Worm (Caenorhabditis elegans) whole organism, late embryonic: Measurements from ENCODE around the gene T08G3.6.

ENCODE experiments used
- C08G9.2 ChIP-seq: sonication (generic microtip); optimal IDR thresholded peaks from 2 replicates; lab custom pipeline; 2016; ENCODE audit warnings: mild to moderate bottlenecking, missing genetic modification characterization, moderate library complexity, missing compliant biosample characterization
- K02D7.2 ChIP-seq: sonication (generic microtip); optimal IDR thresholded peaks from 2 replicates; lab custom pipeline; 2017; ENCODE audit warnings: mild to moderate bottlenecking, missing genetic modification characterization, missing compliant biosample characterization
- T23F11.4 ChIP-seq: fragments of 200-800 bp; sonication (Bioruptor generic); optimal IDR thresholded peaks from 2 replicates; lab custom pipeline; 2018; ENCODE audit warnings: mild to moderate bottlenecking, missing genetic modification characterization, missing compliant biosample characterization
- ahr-1 ChIP-seq: sonication (generic microtip); optimal IDR thresholded peaks from 2 replicates; lab custom pipeline; 2016; ENCODE audit warnings: missing genetic modification characterization, missing compliant biosample characterization
- ama-1 ChIP-seq: fragments of 150-350 bp; optimal IDR thresholded peaks from 2 replicates; lab custom pipeline; 2014
- ceh-18 ChIP-seq: sonication (generic microtip); optimal IDR thresholded peaks from 2 replicates; lab custom pipeline; 2016; ENCODE audit warnings: missing genetic modification characterization, missing compliant biosample characterization
- ceh-19 ChIP-seq: fragments of 200-800 bp; sonication (Bioruptor generic); optimal IDR thresholded peaks from 2 replicates; lab custom pipeline; 2018; ENCODE audit warnings: mild to moderate bottlenecking, missing genetic modification characterization, missing compliant biosample characterization
- ceh-22 ChIP-seq: sonication (generic microtip); optimal IDR thresholded peaks from 2 replicates; lab custom pipeline; 2017; ENCODE audit warnings: missing biosample characterization, missing genetic modification characterization
- ceh-24 ChIP-seq: sonication (generic microtip); optimal IDR thresholded peaks from 2 replicates; lab custom pipeline; 2016; ENCODE audit warnings: mild to moderate bottlenecking, missing genetic modification characterization, missing compliant biosample characterization
- ceh-31 ChIP-seq: sonication (generic microtip); optimal IDR thresholded peaks from 2 replicates; lab custom pipeline; 2016; ENCODE audit warnings: missing genetic modification characterization, missing compliant biosample characterization
- ceh-34 ChIP-seq: sonication (generic microtip); optimal IDR thresholded peaks from 2 replicates; lab custom pipeline; 2016; ENCODE audit warnings: mild to moderate bottlenecking, missing genetic modification characterization, missing compliant biosample characterization
- ceh-45 ChIP-seq: fragments of 200-800 bp; sonication (Bioruptor generic); IDR thresholded peaks from 2 replicates; pipeline ENCODE4 v1.3.6; 2022; ENCODE audit warnings: missing genetic modification reagents, missing genetic modification characterization, missing compliant biosample characterization
- ceh-48 ChIP-seq: sonication (generic microtip); optimal IDR thresholded peaks from 2 replicates; lab custom pipeline; 2016; ENCODE audit warnings: missing genetic modification characterization, inconsistent platforms, missing compliant biosample characterization
- ceh-6 ChIP-seq: fragments of 200-800 bp; sonication (Bioruptor generic); optimal IDR thresholded peaks from 2 replicates; lab custom pipeline; 2018; ENCODE audit warnings: mild to moderate bottlenecking, missing genetic modification characterization, missing compliant biosample characterization
- dmd-4 ChIP-seq: sonication (generic microtip); optimal IDR thresholded peaks from 2 replicates; lab custom pipeline; 2016; ENCODE audit warnings: borderline replicate concordance, missing genetic modification characterization, missing compliant biosample characterization
- dve-1 ChIP-seq: sonication (generic microtip); optimal IDR thresholded peaks from 2 replicates; lab custom pipeline; 2017; ENCODE audit warnings: antibody characterized with exemption, mild to moderate bottlenecking, missing genetic modification characterization, missing compliant biosample characterization
- elt-4 ChIP-seq: sonication (generic microtip); optimal IDR thresholded peaks from 2 replicates; lab custom pipeline; 2016; ENCODE audit warnings: missing genetic modification characterization, missing compliant biosample characterization
- gmeb-2 ChIP-seq: sonication (generic microtip); optimal IDR thresholded peaks from 2 replicates; lab custom pipeline; 2016; ENCODE audit warnings: missing genetic modification characterization, inconsistent platforms, missing compliant biosample characterization
- hlh-13 ChIP-seq: fragments of 200-800 bp; sonication (Bioruptor generic); optimal IDR thresholded peaks from 2 replicates; lab custom pipeline; 2018; ENCODE audit warnings: mild to moderate bottlenecking, missing genetic modification characterization, missing compliant biosample characterization
- hlh-30 ChIP-seq: sonication (generic microtip); optimal IDR thresholded peaks from 2 replicates; lab custom pipeline; 2017; ENCODE audit warnings: antibody characterized with exemption, missing genetic modification characterization, missing compliant biosample characterization; ENCODE audit not compliant: insufficient read depth
- hlh-8 ChIP-seq: sonication (generic microtip); optimal IDR thresholded peaks from 2 replicates; lab custom pipeline; 2016; ENCODE audit warnings: missing genotype, missing genetic modification characterization, missing compliant biosample characterization
- lim-6 ChIP-seq: sonication (generic microtip); optimal IDR thresholded peaks from 2 replicates; lab custom pipeline; 2016; ENCODE audit warnings: missing genetic modification characterization, missing compliant biosample characterization
- nfya-1 ChIP-seq: sonication (generic microtip); optimal IDR thresholded peaks from 2 replicates; lab custom pipeline; 2017; ENCODE audit warnings: missing genetic modification characterization, mild to moderate bottlenecking, missing compliant biosample characterization, antibody characterized with exemption, moderate library complexity
- odd-2 ChIP-seq: sonication (generic microtip); optimal IDR thresholded peaks from 2 replicates; lab custom pipeline; 2017; ENCODE audit warnings: antibody characterized with exemption, mild to moderate bottlenecking, missing genetic modification characterization, missing compliant biosample characterization
- pat-9 ChIP-seq: fragments of 200-800 bp; sonication (Bioruptor generic); optimal IDR thresholded peaks from 2 replicates; lab custom pipeline; 2018; ENCODE audit warnings: mild to moderate bottlenecking, missing genetic modification characterization, moderate library complexity, missing compliant biosample characterization
- pqm-1 ChIP-seq: sonication (generic microtip); optimal IDR thresholded peaks from 2 replicates; lab custom pipeline; 2016; ENCODE audit warnings: missing genetic modification characterization, missing compliant biosample characterization
- pros-1 ChIP-seq: fragments of 150-350 bp; optimal IDR thresholded peaks from 2 replicates; lab custom pipeline; 2014; ENCODE audit warnings: missing biosample characterization, missing genetic modification reagents, missing genetic modification characterization
- rnt-1 ChIP-seq: sonication (generic microtip); optimal IDR thresholded peaks from 2 replicates; lab custom pipeline; 2016; ENCODE audit warnings: missing genetic modification characterization, missing compliant biosample characterization
- sdc-2 ChIP-seq: sonication (generic microtip); optimal IDR thresholded peaks from 2 replicates; lab custom pipeline; 2016; ENCODE audit warnings: missing genotype, missing genetic modification characterization, missing compliant biosample characterization
- sox-4 ChIP-seq: sonication (generic microtip); optimal IDR thresholded peaks from 2 replicates; lab custom pipeline; 2017; ENCODE audit warnings: mild to moderate bottlenecking, missing genetic modification characterization, inconsistent platforms, missing compliant biosample characterization
- syd-9 ChIP-seq: sonication (generic microtip); optimal IDR thresholded peaks from 2 replicates; lab custom pipeline; 2016; ENCODE audit warnings: mild to moderate bottlenecking, missing genetic modification characterization, moderate library complexity, missing compliant biosample characterization
- tbx-2 ChIP-seq: sonication (generic microtip); optimal IDR thresholded peaks from 2 replicates; lab custom pipeline; 2016; ENCODE audit warnings: missing genetic modification characterization, missing compliant biosample characterization
- ttx-3 ChIP-seq: sonication (generic microtip); optimal IDR thresholded peaks from 2 replicates; lab custom pipeline; 2016; ENCODE audit warnings: missing genetic modification reagents, missing genetic modification characterization, missing compliant biosample characterization
- unc-3 ChIP-seq, 2 experiments: fragments of 200-800 bp in 1 of 2; sonication (Bioruptor generic) in 1 of 2; sonication (generic microtip) in 1 of 2; conservative IDR thresholded peaks in 1 of 2; optimal IDR thresholded peaks in 1 of 2; 2 replicates each; pipeline versions ENCODE4 v1.3.6 to Lab custom; 2016 to 2022; ENCODE audit warnings: missing compliant biosample characterization in 2 of 2, missing genetic modification characterization in 2 of 2, missing genetic modification reagents in 1 of 2
- unc-55 ChIP-seq: sonication (generic microtip); optimal IDR thresholded peaks from 2 replicates; lab custom pipeline; 2017; ENCODE audit warnings: missing biosample characterization, missing genetic modification reagents, missing genetic modification characterization
- zip-5 ChIP-seq: sonication (generic microtip); optimal IDR thresholded peaks from 2 replicates; lab custom pipeline; 2016; ENCODE audit warnings: missing genetic modification characterization, missing compliant biosample characterization

The T08G3.6 gene

ce11 chrV:16447735-16448134, 2.0 kb downstream of the T08G3.6 start, which contains the start of gene T08G3.13:
TSS of gene T08G3.13 (plus strand) at chrV:16448035.
- TF ChIP-seq gmeb-2 (tag; lab: Kevin White, UChicago), result no peak
- TF ChIP-seq tbx-2 (tag; lab: Kevin White, UChicago), result no peak
- no peak for TF ChIP-seq ahr-1 (tag; lab: Kevin White, UChicago)
- TF ChIP-seq dve-1, result no peak
- no peak for TF ChIP-seq syd-9
- TF ChIP-seq hlh-8, result no peak
- TF ChIP-seq unc-55 (GFP tag; lab: Kevin White, UChicago), result no peak
- no peak for TF ChIP-seq T23F11.4 (GFP tag; lab: Kevin White, UChicago)
- no peak for TF ChIP-seq ama-1 (lab: Kevin White, UChicago)
- no peak for TF ChIP-seq sdc-2 (tag; lab: Kevin White, UChicago)
- no peak for TF ChIP-seq nfya-1

- TF ChIP-seq unc-3 (GFP tag; conservative IDR thresholded peaks at IDR 0.05; lab: Robert Waterston, UW), result no peak
- TF ChIP-seq unc-3 (tag; optimal IDR thresholded peaks at IDR 0.05; lab: Kevin White, UChicago), result no peak
- no peak for TF ChIP-seq ceh-6 (GFP tag; lab: Kevin White, UChicago)
Measured at ce11 chrV:16455065-16455464, 9.3 kb downstream of the T08G3.6 start, which contains the start of gene str-14. TSS of gene str-14 (minus strand) at chrV:16455165.

- TF ChIP-seq ceh-19, result no peak
- TF ChIP-seq ceh-22 (tag; lab: Kevin White, UChicago), result no peak
- no peak for TF ChIP-seq ceh-45 (GFP tag; lab: Robert Waterston, UW)
- TF ChIP-seq C08G9.2 (tag; lab: Kevin White, UChicago), result no peak
- no peak for TF ChIP-seq ahr-1 (tag; lab: Kevin White, UChicago)
- TF ChIP-seq lim-6 (tag; lab: Kevin White, UChicago), result no peak
- no peak for TF ChIP-seq pqm-1
- no peak for TF ChIP-seq tbx-2 (tag; lab: Kevin White, UChicago)
- no peak for TF ChIP-seq ceh-31 (tag; lab: Kevin White, UChicago)
- no peak for TF ChIP-seq unc-3 (GFP tag; conservative IDR thresholded peaks at IDR 0.05; lab: Robert Waterston, UW)
- TF ChIP-seq unc-3 (tag; optimal IDR thresholded peaks at IDR 0.05; lab: Kevin White, UChicago), result no peak
- no peak for TF ChIP-seq zip-5 (tag; lab: Kevin White, UChicago)
- TF ChIP-seq elt-4, result no peak
- no peak for TF ChIP-seq hlh-30 (tag; lab: Kevin White, UChicago)
- TF ChIP-seq ceh-48, result no peak
Measured at ce11 chrV:16458714-16459113, 12.9 kb downstream of the T08G3.6 start, which contains the start of gene str-15. TSS of gene str-15 (minus strand) at chrV:16458814.

ce11 chrV:16459377-16459776, 13.6 kb downstream of the T08G3.6 start:
- TF ChIP-seq pat-9 (tag; lab: Kevin White, UChicago), result no peak
- no peak for TF ChIP-seq K02D7.2 (tag; lab: Kevin White, UChicago)
- TF ChIP-seq sdc-2 (tag; lab: Kevin White, UChicago), result no peak
- no peak for TF ChIP-seq ttx-3 (tag; lab: Kevin White, UChicago)
- no peak for TF ChIP-seq pros-1 (tag; lab: Kevin White, UChicago)
- TF ChIP-seq ceh-22 (tag; lab: Kevin White, UChicago), result no peak
- TF ChIP-seq ceh-34 (tag; lab: Kevin White, UChicago), result no peak
- no peak for TF ChIP-seq sox-4 (tag; lab: Kevin White, UChicago)
- no peak for TF ChIP-seq ceh-19
- TF ChIP-seq zip-5 (tag; lab: Kevin White, UChicago), result no peak
- TF ChIP-seq syd-9, result no peak
- no peak for TF ChIP-seq ceh-24 (tag; lab: Kevin White, UChicago)
- no peak for TF ChIP-seq odd-2
- TF ChIP-seq rnt-1, result no peak
- TF ChIP-seq dve-1, result no peak
- TF ChIP-seq ceh-31 (tag; lab: Kevin White, UChicago), result no peak
- TF ChIP-seq ama-1 (lab: Kevin White, UChicago), result no peak
- TF ChIP-seq dmd-4 (tag; lab: Kevin White, UChicago), result no peak
- TF ChIP-seq hlh-13 (GFP tag; lab: Kevin White, UChicago), result no peak
- TF ChIP-seq ceh-18 (tag; lab: Kevin White, UChicago), result no peak
